Worm (Caenorhabditis elegans) whole organism, late embryonic: ENCODE measurements around the gene C50B8.6.

Experiments
- C08G9.2 ChIP-seq: sonication (generic microtip); optimal IDR thresholded peaks from 2 replicates; lab custom pipeline; 2016; ENCODE audit warnings: mild to moderate bottlenecking, missing genetic modification characterization, moderate library complexity, missing compliant biosample characterization
- K02D7.2 ChIP-seq: sonication (generic microtip); optimal IDR thresholded peaks from 2 replicates; lab custom pipeline; 2017; ENCODE audit warnings: mild to moderate bottlenecking, missing genetic modification characterization, missing compliant biosample characterization
- K09A11.1 ChIP-seq: sonication (generic microtip); optimal IDR thresholded peaks from 2 replicates; lab custom pipeline; 2017; ENCODE audit warnings: antibody characterized with exemption, mild to moderate bottlenecking, missing genetic modification characterization, missing compliant biosample characterization; ENCODE audit not compliant: insufficient read depth
- Y22D7AL.16 ChIP-seq: sonication (generic microtip); optimal IDR thresholded peaks from 2 replicates; lab custom pipeline; 2016; ENCODE audit warnings: missing genetic modification characterization, missing compliant biosample characterization
- ahr-1 ChIP-seq: sonication (generic microtip); optimal IDR thresholded peaks from 2 replicates; lab custom pipeline; 2016; ENCODE audit warnings: missing genetic modification characterization, missing compliant biosample characterization
- ceh-14 ChIP-seq: sonication (generic microtip); optimal IDR thresholded peaks from 2 replicates; lab custom pipeline; 2016; ENCODE audit warnings: missing genotype, missing genetic modification characterization, missing compliant biosample characterization
- ceh-18 ChIP-seq: sonication (generic microtip); optimal IDR thresholded peaks from 2 replicates; lab custom pipeline; 2016; ENCODE audit warnings: missing genetic modification characterization, missing compliant biosample characterization
- ceh-19 ChIP-seq: fragments of 200-800 bp; sonication (Bioruptor generic); optimal IDR thresholded peaks from 2 replicates; lab custom pipeline; 2018; ENCODE audit warnings: mild to moderate bottlenecking, missing genetic modification characterization, missing compliant biosample characterization
- ceh-24 ChIP-seq: sonication (generic microtip); optimal IDR thresholded peaks from 2 replicates; lab custom pipeline; 2016; ENCODE audit warnings: mild to moderate bottlenecking, missing genetic modification characterization, missing compliant biosample characterization
- ceh-30 ChIP-seq: fragments of 150-350 bp; optimal IDR thresholded peaks from 2 replicates; lab custom pipeline; 2014; ENCODE audit warnings: missing biosample characterization, missing genetic modification characterization
- ceh-31 ChIP-seq: sonication (generic microtip); optimal IDR thresholded peaks from 2 replicates; lab custom pipeline; 2016; ENCODE audit warnings: missing genetic modification characterization, missing compliant biosample characterization
- ceh-34 ChIP-seq: sonication (generic microtip); optimal IDR thresholded peaks from 2 replicates; lab custom pipeline; 2016; ENCODE audit warnings: mild to moderate bottlenecking, missing genetic modification characterization, missing compliant biosample characterization
- ceh-45 ChIP-seq: fragments of 200-800 bp; sonication (Bioruptor generic); IDR thresholded peaks from 2 replicates; pipeline ENCODE4 v1.3.6; 2022; ENCODE audit warnings: missing genetic modification reagents, missing genetic modification characterization, missing compliant biosample characterization
- ceh-48 ChIP-seq: sonication (generic microtip); optimal IDR thresholded peaks from 2 replicates; lab custom pipeline; 2016; ENCODE audit warnings: missing genetic modification characterization, inconsistent platforms, missing compliant biosample characterization
- ceh-6 ChIP-seq: fragments of 200-800 bp; sonication (Bioruptor generic); optimal IDR thresholded peaks from 2 replicates; lab custom pipeline; 2018; ENCODE audit warnings: mild to moderate bottlenecking, missing genetic modification characterization, missing compliant biosample characterization
- ceh-9 ChIP-seq: sonication (generic microtip); optimal IDR thresholded peaks from 2 replicates; lab custom pipeline; 2016; ENCODE audit warnings: mild to moderate bottlenecking, missing genetic modification characterization, inconsistent platforms, missing compliant biosample characterization
- dve-1 ChIP-seq: sonication (generic microtip); optimal IDR thresholded peaks from 2 replicates; lab custom pipeline; 2017; ENCODE audit warnings: antibody characterized with exemption, mild to moderate bottlenecking, missing genetic modification characterization, missing compliant biosample characterization
- elt-2 ChIP-seq: sonication (generic microtip); optimal IDR thresholded peaks from 2 replicates; lab custom pipeline; 2016; ENCODE audit warnings: missing genetic modification reagents, missing genetic modification characterization, missing compliant biosample characterization
- elt-4 ChIP-seq: sonication (generic microtip); optimal IDR thresholded peaks from 2 replicates; lab custom pipeline; 2016; ENCODE audit warnings: missing genetic modification characterization, missing compliant biosample characterization
- eyg-1 ChIP-seq: sonication (generic microtip); optimal IDR thresholded peaks from 2 replicates; lab custom pipeline; 2016; ENCODE audit warnings: missing genotype, missing genetic modification characterization, missing compliant biosample characterization
- fax-1 ChIP-seq: sonication (generic microtip); optimal IDR thresholded peaks from 2 replicates; lab custom pipeline; 2016; ENCODE audit warnings: missing genotype, missing genetic modification characterization, missing compliant biosample characterization
- gmeb-2 ChIP-seq: sonication (generic microtip); optimal IDR thresholded peaks from 2 replicates; lab custom pipeline; 2016; ENCODE audit warnings: missing genetic modification characterization, inconsistent platforms, missing compliant biosample characterization
- hlh-15 ChIP-seq: sonication (generic microtip); optimal IDR thresholded peaks from 2 replicates; lab custom pipeline; 2016; ENCODE audit warnings: missing genetic modification characterization, missing compliant biosample characterization
- hlh-30 ChIP-seq: sonication (generic microtip); optimal IDR thresholded peaks from 2 replicates; lab custom pipeline; 2017; ENCODE audit warnings: antibody characterized with exemption, missing genetic modification characterization, missing compliant biosample characterization; ENCODE audit not compliant: insufficient read depth
- hlh-8 ChIP-seq: sonication (generic microtip); optimal IDR thresholded peaks from 2 replicates; lab custom pipeline; 2016; ENCODE audit warnings: missing genotype, missing genetic modification characterization, missing compliant biosample characterization
- lim-6 ChIP-seq: sonication (generic microtip); optimal IDR thresholded peaks from 2 replicates; lab custom pipeline; 2016; ENCODE audit warnings: missing genetic modification characterization, missing compliant biosample characterization
- madf-2 ChIP-seq: sonication (generic microtip); optimal IDR thresholded peaks from 2 replicates; lab custom pipeline; 2017; ENCODE audit warnings: missing genetic modification characterization, missing compliant biosample characterization
- nfya-1 ChIP-seq: sonication (generic microtip); optimal IDR thresholded peaks from 2 replicates; lab custom pipeline; 2017; ENCODE audit warnings: missing genetic modification characterization, mild to moderate bottlenecking, missing compliant biosample characterization, antibody characterized with exemption, moderate library complexity
- nhr-11 ChIP-seq: fragments of 150-350 bp; optimal IDR thresholded peaks from 2 replicates; lab custom pipeline; 2014; ENCODE audit warnings: missing biosample characterization, missing genetic modification characterization
- nhr-232 ChIP-seq: sonication (generic microtip); optimal IDR thresholded peaks from 2 replicates; lab custom pipeline; 2016; ENCODE audit warnings: missing genetic modification characterization, missing compliant biosample characterization
- npax-4 ChIP-seq: sonication (generic microtip); optimal IDR thresholded peaks from 2 replicates; lab custom pipeline; 2016; ENCODE audit warnings: missing genetic modification characterization, missing compliant biosample characterization
- odd-2 ChIP-seq: sonication (generic microtip); optimal IDR thresholded peaks from 2 replicates; lab custom pipeline; 2017; ENCODE audit warnings: antibody characterized with exemption, mild to moderate bottlenecking, missing genetic modification characterization, missing compliant biosample characterization
- pag-3 ChIP-seq: sonication (generic microtip); optimal IDR thresholded peaks from 2 replicates; lab custom pipeline; 2016; ENCODE audit warnings: missing compliant biosample characterization, missing genetic modification characterization, borderline replicate concordance
- pha-4 ChIP-seq: fragments of 150-350 bp; optimal IDR thresholded peaks from 2 replicates; lab custom pipeline; 2018; ENCODE audit warnings: missing biosample characterization, missing genetic modification reagents, missing genetic modification characterization
- pqm-1 ChIP-seq: sonication (generic microtip); optimal IDR thresholded peaks from 2 replicates; lab custom pipeline; 2016; ENCODE audit warnings: missing genetic modification characterization, missing compliant biosample characterization
- pros-1 ChIP-seq: fragments of 150-350 bp; optimal IDR thresholded peaks from 2 replicates; lab custom pipeline; 2014; ENCODE audit warnings: missing biosample characterization, missing genetic modification reagents, missing genetic modification characterization
- rnt-1 ChIP-seq: sonication (generic microtip); optimal IDR thresholded peaks from 2 replicates; lab custom pipeline; 2016; ENCODE audit warnings: missing genetic modification characterization, missing compliant biosample characterization
- sox-4 ChIP-seq: sonication (generic microtip); optimal IDR thresholded peaks from 2 replicates; lab custom pipeline; 2017; ENCODE audit warnings: mild to moderate bottlenecking, missing genetic modification characterization, inconsistent platforms, missing compliant biosample characterization
- syd-9 ChIP-seq: sonication (generic microtip); optimal IDR thresholded peaks from 2 replicates; lab custom pipeline; 2016; ENCODE audit warnings: mild to moderate bottlenecking, missing genetic modification characterization, moderate library complexity, missing compliant biosample characterization
- tbx-2 ChIP-seq: sonication (generic microtip); optimal IDR thresholded peaks from 2 replicates; lab custom pipeline; 2016; ENCODE audit warnings: missing genetic modification characterization, missing compliant biosample characterization
- tbx-7 ChIP-seq: sonication (generic microtip); optimal IDR thresholded peaks from 2 replicates; lab custom pipeline; 2016; ENCODE audit warnings: missing genotype, missing genetic modification characterization, missing compliant biosample characterization
- ttx-3 ChIP-seq: sonication (generic microtip); optimal IDR thresholded peaks from 2 replicates; lab custom pipeline; 2016; ENCODE audit warnings: missing genetic modification reagents, missing genetic modification characterization, missing compliant biosample characterization
- unc-3 ChIP-seq, 2 experiments: fragments of 200-800 bp in 1 of 2; sonication (Bioruptor generic) in 1 of 2; sonication (generic microtip) in 1 of 2; conservative IDR thresholded peaks in 1 of 2; optimal IDR thresholded peaks in 1 of 2; 2 replicates each; pipeline versions ENCODE4 v1.3.6 to Lab custom; 2016 to 2022; ENCODE audit warnings: missing compliant biosample characterization in 2 of 2, missing genetic modification characterization in 2 of 2, missing genetic modification reagents in 1 of 2
- unc-55 ChIP-seq: sonication (generic microtip); optimal IDR thresholded peaks from 2 replicates; lab custom pipeline; 2017; ENCODE audit warnings: missing biosample characterization, missing genetic modification reagents, missing genetic modification characterization
- unc-86 ChIP-seq: sonication (generic microtip); optimal IDR thresholded peaks from 2 replicates; lab custom pipeline; 2016; ENCODE audit warnings: missing genetic modification characterization, missing compliant biosample characterization
- zip-5 ChIP-seq: sonication (generic microtip); optimal IDR thresholded peaks from 2 replicates; lab custom pipeline; 2016; ENCODE audit warnings: missing genetic modification characterization, missing compliant biosample characterization
- ztf-16 ChIP-seq: sonication (generic microtip); optimal IDR thresholded peaks from 2 replicates; lab custom pipeline; 2017; ENCODE audit warnings: missing genetic modification characterization, missing compliant biosample characterization

Gene C50B8.6

DNA sequence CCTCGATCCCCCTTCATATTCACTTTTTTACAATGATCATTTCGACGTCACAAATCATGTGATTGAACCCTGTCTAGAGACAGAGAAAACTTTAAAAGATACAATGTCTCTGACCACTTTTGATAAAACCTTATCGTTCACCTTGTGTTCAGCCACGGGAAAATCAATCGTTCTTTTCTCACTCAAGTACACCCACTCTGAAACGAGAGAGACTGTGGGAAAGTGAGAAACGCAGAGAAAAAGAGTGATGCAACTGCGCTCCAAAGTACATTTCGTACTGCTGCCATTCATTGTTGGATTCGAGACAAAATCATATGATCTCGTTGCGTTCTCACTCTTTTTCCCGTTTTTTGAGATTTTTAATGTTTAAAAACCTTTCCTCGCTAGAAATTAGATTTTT lies 13.6 kb upstream of the C50B8.6 start (continued):
- TF ChIP-seq ceh-18 (tag; lab: Kevin White, UChicago) = peak; percentile 51
- TF ChIP-seq eyg-1 (tag; lab: Kevin White, UChicago) = no peak
- TF ChIP-seq pha-4 (tag; lab: Kevin White, UChicago) = no peak
- peak; percentile 94 for TF ChIP-seq hlh-30 (tag; lab: Kevin White, UChicago)
- peak; percentile 67 for TF ChIP-seq nfya-1 (tag; lab: Kevin White, UChicago)
- no peak for TF ChIP-seq ceh-6 (GFP tag; lab: Kevin White, UChicago)
- TF ChIP-seq C08G9.2 (tag; lab: Kevin White, UChicago) = no peak
- no peak for TF ChIP-seq odd-2
- TF ChIP-seq nhr-232 (tag; lab: Kevin White, UChicago) = no peak
- no peak for TF ChIP-seq nhr-11
- TF ChIP-seq pag-3 = no peak
- TF ChIP-seq npax-4 = no peak
- TF ChIP-seq lim-6 = no peak
- TF ChIP-seq ceh-9 (tag; lab: Kevin White, UChicago) = no peak
- TF ChIP-seq unc-55 (GFP tag; lab: Kevin White, UChicago) = peak; percentile 45
- TF ChIP-seq ceh-31 (tag; lab: Kevin White, UChicago) = peak; percentile 49
- no peak for TF ChIP-seq ttx-3 (tag; lab: Kevin White, UChicago)
- no peak for TF ChIP-seq ceh-45 (GFP tag; lab: Robert Waterston, UW)
- no peak for TF ChIP-seq zip-5 (tag; lab: Kevin White, UChicago)
- no peak for TF ChIP-seq ceh-14
- TF ChIP-seq gmeb-2 (tag; lab: Kevin White, UChicago) = no peak
- no peak for TF ChIP-seq hlh-8 (tag; lab: Kevin White, UChicago)
- TF ChIP-seq madf-2 (tag; lab: Kevin White, UChicago) = no peak
- TF ChIP-seq ceh-19 = no peak
- TF ChIP-seq K02D7.2 (tag; lab: Kevin White, UChicago) = no peak
- TF ChIP-seq fax-1 = no peak
- TF ChIP-seq ztf-16 (tag; lab: Kevin White, UChicago) = no peak
- no peak for TF ChIP-seq Y22D7AL.16 (tag; lab: Kevin White, UChicago)
- TF ChIP-seq elt-4 (tag; lab: Kevin White, UChicago) = no peak
- no peak for TF ChIP-seq unc-86 (tag; lab: Kevin White, UChicago)
- TF ChIP-seq ahr-1 (tag; lab: Kevin White, UChicago) = no peak
- TF ChIP-seq rnt-1 (tag; lab: Kevin White, UChicago) = no peak
- no peak for TF ChIP-seq tbx-7 (tag; lab: Kevin White, UChicago)
- no peak for TF ChIP-seq K09A11.1 (tag; lab: Kevin White, UChicago)
- TF ChIP-seq hlh-15 (tag; lab: Kevin White, UChicago) = no peak
- peak; percentile 26 for TF ChIP-seq ceh-48 (tag; lab: Kevin White, UChicago)
- TF ChIP-seq pqm-1 (tag; lab: Kevin White, UChicago) = no peak
- TF ChIP-seq ceh-30 (tag; lab: Kevin White, UChicago) = no peak
- TF ChIP-seq tbx-2 = peak; percentile 26
- TF ChIP-seq elt-2 = peak; percentile 64
- no peak for TF ChIP-seq ceh-34
- TF ChIP-seq unc-3 (GFP tag; conservative IDR thresholded peaks at IDR 0.05; lab: Robert Waterston, UW) = no peak
- no peak for TF ChIP-seq unc-3 (tag; optimal IDR thresholded peaks at IDR 0.05; lab: Kevin White, UChicago)
- TF ChIP-seq pros-1 (tag; lab: Kevin White, UChicago) = no peak
- TF ChIP-seq ceh-24 (tag; lab: Kevin White, UChicago) = no peak
- no peak for TF ChIP-seq sox-4
- TF ChIP-seq syd-9 (tag; lab: Kevin White, UChicago) = no peak
- no peak for TF ChIP-seq dve-1
